Fruit fly (Drosophila melanogaster): ENCODE measurements around the gene CG4953.

DNA sequence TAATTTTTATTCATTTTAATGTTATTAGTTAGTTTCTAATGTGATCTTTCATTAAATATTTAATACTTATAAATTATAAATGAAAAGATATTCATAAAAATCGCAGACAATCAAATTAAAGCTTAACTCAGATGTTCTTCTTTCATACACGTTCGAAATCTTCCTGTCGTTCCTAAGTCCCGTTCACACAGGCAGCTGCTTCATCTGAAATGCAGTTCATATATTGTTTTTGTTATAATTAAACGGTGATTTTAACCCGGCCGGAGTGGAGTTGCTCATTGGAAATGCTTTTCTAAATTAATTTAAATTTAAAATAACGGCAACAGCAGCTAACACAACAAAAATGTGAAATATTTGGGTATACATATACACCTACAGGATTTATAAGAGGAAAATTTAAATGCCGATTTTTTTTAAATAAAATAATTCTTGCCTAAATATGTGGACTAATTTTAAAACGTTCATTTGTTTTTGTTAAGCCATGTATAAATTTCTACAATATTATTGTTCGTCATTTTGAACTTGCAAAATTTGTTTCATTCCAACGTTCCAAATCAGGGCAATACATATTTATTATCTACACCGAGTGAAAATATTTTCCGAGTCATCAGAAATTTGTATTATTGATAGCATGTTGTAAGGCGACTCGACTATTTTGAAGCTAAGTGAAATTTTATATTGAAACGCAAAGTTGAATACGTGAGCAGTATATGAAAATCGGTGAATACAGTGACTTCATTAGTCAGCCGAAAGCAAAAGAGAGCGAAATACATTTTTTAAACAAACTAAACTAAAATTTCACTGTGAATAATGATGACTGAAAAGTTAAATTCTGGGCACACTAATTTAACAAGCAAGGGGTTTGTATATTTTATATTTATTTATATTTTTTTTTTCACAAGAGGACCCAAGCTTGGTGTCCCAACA, 27.5 kb upstream of the CG4953 start, which contains the start of gene me31B:
- TF ChIP-seq h (optimal IDR thresholded peaks at IDR 0.05) (no peak), psq (optimal IDR thresholded peaks at IDR 0.05) (no peak), Myc (optimal IDR thresholded peaks at IDR 0.05) (no peak), Sin3A (optimal IDR thresholded peaks at IDR 0.05) (no peak)

Measured in Kc167 (cell line).